Fruit fly (Drosophila melanogaster) whole organism, embryonic: Measurements from ENCODE around the gene term.

Experiments used
- Atf-2 ChIP-seq: fragments of 200-800 bp; sonication (Bioruptor generic); optimal IDR thresholded peaks from 2 replicates; lab custom pipeline; 2016; ENCODE audit warnings: missing biosample characterization, missing genetic modification characterization
- CG10565 ChIP-seq: fragments of 200-800 bp; sonication (Bioruptor generic); optimal IDR thresholded peaks from 3 replicates; lab custom pipeline; 2016; ENCODE audit warnings: missing biosample characterization, mild to moderate bottlenecking, missing genetic modification characterization
- CG11398 ChIP-seq: fragments of 200-800 bp; sonication (Bioruptor generic); optimal IDR thresholded peaks from 2 replicates; lab custom pipeline; 2016; ENCODE audit warnings: missing biosample characterization, missing genetic modification characterization
- CG12236 ChIP-seq: fragments of 200-800 bp; sonication (Bioruptor generic); optimal IDR thresholded peaks from 2 replicates; lab custom pipeline; 2016; ENCODE audit warnings: missing biosample characterization, missing genetic modification characterization
- CG12391 ChIP-seq: fragments of 200-800 bp; sonication (Bioruptor generic); optimal IDR thresholded peaks from 3 replicates; lab custom pipeline; 2018; ENCODE audit warnings: missing biosample characterization, mild to moderate bottlenecking, missing genetic modification characterization, moderate library complexity
- CG12744 ChIP-seq: fragments of 200-800 bp; sonication (Bioruptor generic); optimal IDR thresholded peaks from 2 replicates; lab custom pipeline; 2016; ENCODE audit warnings: missing biosample characterization, missing genetic modification characterization
- CG13894 ChIP-seq: fragments of 200-800 bp; sonication (Bioruptor generic); optimal IDR thresholded peaks from 3 replicates; lab custom pipeline; 2018; ENCODE audit warnings: missing biosample characterization, mild to moderate bottlenecking, missing genetic modification characterization, moderate library complexity
- CG14710 ChIP-seq: fragments of 200-800 bp; sonication (Bioruptor generic); optimal IDR thresholded peaks from 3 replicates; lab custom pipeline; 2019; ENCODE audit warnings: missing biosample characterization, mild to moderate bottlenecking, missing genetic modification characterization, moderate library complexity
- CG16863 ChIP-seq: fragments of 200-800 bp; sonication (Bioruptor generic); optimal IDR thresholded peaks from 3 replicates; lab custom pipeline; 2016; ENCODE audit warnings: missing biosample characterization, missing genetic modification characterization
- CG32532 ChIP-seq: fragments of 200-800 bp; sonication (Bioruptor generic); IDR thresholded peaks from 2 replicates; pipeline ENCODE4 v1.3.6; 2022; ENCODE audit warnings: missing biosample characterization, missing genetic modification characterization
- CG7963 ChIP-seq: fragments of 200-800 bp; sonication (Bioruptor generic); IDR thresholded peaks from 3 replicates; pipeline ENCODE4 v1.3.6; 2022; ENCODE audit warnings: missing biosample characterization, missing genetic modification characterization; ENCODE audit not compliant: partially characterized antibody
- CHES-1-like ChIP-seq: fragments of 200-800 bp; sonication (Bioruptor generic); optimal IDR thresholded peaks from 2 replicates; lab custom pipeline; 2016; ENCODE audit warnings: missing biosample characterization, missing genetic modification characterization
- Dll ChIP-seq: fragments of 200-800 bp; sonication (Bioruptor generic); IDR thresholded peaks from 4 replicates; pipeline ENCODE4 v1.3.6; 2022; ENCODE audit warnings: missing biosample characterization, missing genetic modification characterization; ENCODE audit not compliant: partially characterized antibody
- Dp ChIP-seq: fragments of 200-800 bp; sonication (Bioruptor generic); optimal IDR thresholded peaks from 2 replicates; lab custom pipeline; 2018; ENCODE audit warnings: missing biosample characterization, mild to moderate bottlenecking, missing genetic modification characterization, moderate library complexity
- Gug ChIP-seq: fragments of 200-800 bp; sonication (Bioruptor generic); IDR thresholded peaks from 4 replicates; pipeline ENCODE4 v1.3.6; 2022; ENCODE audit warnings: missing biosample characterization, missing genetic modification characterization
- HLH4C ChIP-seq: fragments of 200-800 bp; sonication (Bioruptor generic); IDR thresholded peaks from 3 replicates; pipeline ENCODE4 v1.3.6; 2022; ENCODE audit warnings: missing biosample characterization, missing genetic modification characterization; ENCODE audit not compliant: partially characterized antibody
- Nf-YC ChIP-seq: fragments of 200-800 bp; optimal IDR thresholded peaks from 3 replicates; lab custom pipeline; 2019; ENCODE audit warnings: missing biosample characterization, mild to moderate bottlenecking, missing genetic modification characterization, moderate library complexity
- NfI ChIP-seq: fragments of 200-800 bp; sonication (Bioruptor generic); optimal IDR thresholded peaks from 3 replicates; lab custom pipeline; 2018; ENCODE audit warnings: missing biosample characterization, mild to moderate bottlenecking, missing genetic modification characterization, moderate library complexity
- Optix ChIP-seq: fragments of 200-800 bp; sonication (Bioruptor generic); IDR thresholded peaks from 3 replicates; pipeline ENCODE4 v1.3.6; 2022; ENCODE audit warnings: missing biosample characterization, missing genetic modification characterization
- PHDP ChIP-seq: fragments of 200-800 bp; sonication (Bioruptor generic); optimal IDR thresholded peaks from 3 replicates; lab custom pipeline; 2018; ENCODE audit warnings: missing biosample characterization, mild to moderate bottlenecking, missing genetic modification characterization, moderate library complexity
- Pdp1 ChIP-seq, 2 experiments: fragments of 200-800 bp; sonication (Bioruptor generic); optimal IDR thresholded peaks; 3 replicates each; lab custom pipeline; 2016; ENCODE audit warnings: missing biosample characterization in 2 of 2, missing genetic modification characterization in 2 of 2, mild to moderate bottlenecking in 1 of 2, moderate library complexity in 1 of 2
- Poxn ChIP-seq: fragments of 200-800 bp; sonication (Bioruptor generic); IDR thresholded peaks from 2 replicates; pipeline ENCODE4 v1.3.6; 2022; ENCODE audit warnings: missing biosample characterization, missing genetic modification characterization
- Rfx ChIP-seq: fragments of 200-800 bp; sonication (Bioruptor generic); IDR thresholded peaks from 2 replicates; pipeline ENCODE4 v1.3.6; 2022; ENCODE audit warnings: missing biosample characterization, missing genetic modification characterization
- Scr ChIP-seq: fragments of 200-800 bp; sonication (Bioruptor generic); IDR thresholded peaks from 2 replicates; pipeline ENCODE4 v1.3.6; 2022; ENCODE audit warnings: missing biosample characterization, missing genetic modification characterization; ENCODE audit not compliant: partially characterized antibody
- Stat92E ChIP-seq, 3 experiments: fragments of >200 bp in 2 of 3; fragments of 200-800 bp in 1 of 3; sonication (Bioruptor generic) in 1 of 3; optimal IDR thresholded peaks; 2 replicates each; lab custom pipeline; 2017 to 2019; ENCODE audit warnings: missing biosample characterization in 3 of 3, missing genetic modification characterization in 3 of 3, mild to moderate bottlenecking in 1 of 3, moderate library complexity in 1 of 3
- Usf ChIP-seq: fragments of 200-800 bp; sonication (Bioruptor generic); optimal IDR thresholded peaks from 2 replicates; lab custom pipeline; 2017; ENCODE audit warnings: missing genotype, missing biosample characterization, missing genetic modification characterization
- Xbp1 ChIP-seq: fragments of 200-800 bp; sonication (Bioruptor generic); optimal IDR thresholded peaks from 3 replicates; lab custom pipeline; 2016; ENCODE audit warnings: missing biosample characterization, mild to moderate bottlenecking, missing genetic modification characterization
- ab ChIP-seq: fragments of 200-800 bp; sonication (Bioruptor generic); optimal IDR thresholded peaks from 2 replicates; lab custom pipeline; 2016; ENCODE audit warnings: missing biosample characterization, missing genetic modification characterization
- al ChIP-seq: fragments of 200-800 bp; sonication (Bioruptor generic); IDR thresholded peaks from 2 replicates; pipeline ENCODE4 v1.3.6; 2022; ENCODE audit warnings: missing biosample characterization, missing genetic modification characterization
- ato ChIP-seq: fragments of 200-800 bp; sonication (Bioruptor generic); IDR thresholded peaks from 2 replicates; pipeline ENCODE4 v1.3.6; 2022; ENCODE audit warnings: missing biosample characterization, missing genetic modification characterization; ENCODE audit not compliant: partially characterized antibody
- bab2 ChIP-seq: fragments of 200-800 bp; sonication (Bioruptor generic); optimal IDR thresholded peaks from 2 replicates; lab custom pipeline; 2016; ENCODE audit warnings: missing biosample characterization, missing genetic modification characterization
- cad ChIP-seq: fragments of >200 bp; optimal IDR thresholded peaks from 2 replicates; lab custom pipeline; 2017; ENCODE audit warnings: missing biosample characterization, missing genetic modification characterization
- caup ChIP-seq: fragments of 200-800 bp; sonication (Bioruptor generic); optimal IDR thresholded peaks from 3 replicates; lab custom pipeline; 2017; ENCODE audit warnings: missing biosample characterization, mild to moderate bottlenecking, missing genetic modification characterization, moderate library complexity; ENCODE audit not compliant: severe bottlenecking
- cg ChIP-seq: fragments of 200-800 bp; sonication (Bioruptor generic); optimal IDR thresholded peaks from 3 replicates; lab custom pipeline; 2019; ENCODE audit warnings: missing biosample characterization, mild to moderate bottlenecking, missing genetic modification characterization, moderate library complexity
- ci ChIP-seq: fragments of 200-800 bp; sonication (Bioruptor generic); IDR thresholded peaks from 3 replicates; pipeline ENCODE4 v1.3.6; 2022; ENCODE audit warnings: missing biosample characterization, missing genetic modification characterization
- crp ChIP-seq, 2 experiments: fragments of 200-800 bp; sonication (Bioruptor generic); optimal IDR thresholded peaks; 2 replicates in 1 of 2; 3 replicates in 1 of 2; lab custom pipeline; 2017; ENCODE audit warnings: missing biosample characterization in 2 of 2, missing genetic modification characterization in 2 of 2, mild to moderate bottlenecking in 1 of 2, moderate library complexity in 1 of 2
- emc ChIP-seq: fragments of 200-800 bp; sonication (Bioruptor generic); optimal IDR thresholded peaks from 2 replicates; lab custom pipeline; 2016; ENCODE audit warnings: missing biosample characterization, missing genetic modification characterization
- exex ChIP-seq: fragments of 200-800 bp; sonication (Bioruptor generic); optimal IDR thresholded peaks from 4 replicates; lab custom pipeline; 2018; ENCODE audit warnings: missing biosample characterization, mild to moderate bottlenecking, missing genetic modification characterization, moderate library complexity
- gcm ChIP-seq: fragments of 200-800 bp; sonication (Bioruptor generic); optimal IDR thresholded peaks from 2 replicates; lab custom pipeline; 2019; ENCODE audit warnings: missing biosample characterization, mild to moderate bottlenecking, missing genetic modification characterization, moderate library complexity
- gsb-n ChIP-seq: fragments of 200-800 bp; sonication (Bioruptor generic); optimal IDR thresholded peaks from 3 replicates; lab custom pipeline; 2018; ENCODE audit warnings: missing biosample characterization, mild to moderate bottlenecking, missing genetic modification characterization
- hbn ChIP-seq: fragments of 200-800 bp; sonication (Bioruptor generic); IDR thresholded peaks from 2 replicates; pipeline ENCODE4 v1.3.6; 2022; ENCODE audit warnings: missing biosample characterization, missing genetic modification characterization; ENCODE audit not compliant: partially characterized antibody
- knrl ChIP-seq: fragments of 200-800 bp; sonication (Bioruptor generic); IDR thresholded peaks from 3 replicates; pipeline ENCODE4 v1.3.6; 2022; ENCODE audit warnings: missing biosample characterization, missing genetic modification characterization; ENCODE audit not compliant: partially characterized antibody
- mld ChIP-seq: fragments of 200-800 bp; sonication (Bioruptor generic); IDR thresholded peaks from 3 replicates; pipeline ENCODE4 v1.3.6; 2022; ENCODE audit warnings: missing biosample characterization, missing genetic modification characterization; ENCODE audit not compliant: partially characterized antibody
- nmo ChIP-seq: fragments of 200-800 bp; sonication (Bioruptor generic); optimal IDR thresholded peaks from 2 replicates; lab custom pipeline; 2018; ENCODE audit warnings: missing biosample characterization, mild to moderate bottlenecking, missing genetic modification characterization, moderate library complexity
- repo ChIP-seq: fragments of 200-800 bp; sonication (Bioruptor generic); optimal IDR thresholded peaks from 2 replicates; lab custom pipeline; 2016; ENCODE audit warnings: missing biosample characterization, missing genetic modification characterization
- sd ChIP-seq: fragments of 200-800 bp; sonication (Bioruptor generic); optimal IDR thresholded peaks from 3 replicates; lab custom pipeline; 2018; ENCODE audit warnings: missing biosample characterization, mild to moderate bottlenecking, missing genetic modification characterization, moderate library complexity
- shn ChIP-seq: fragments of 200-800 bp; sonication (Bioruptor generic); optimal IDR thresholded peaks from 3 replicates; lab custom pipeline; 2016; ENCODE audit warnings: missing biosample characterization, missing genetic modification characterization
- sqz ChIP-seq: fragments of 200-800 bp; sonication (Bioruptor generic); optimal IDR thresholded peaks from 3 replicates; lab custom pipeline; 2018; ENCODE audit warnings: missing biosample characterization, mild to moderate bottlenecking, missing genetic modification characterization
- unpg ChIP-seq: fragments of 200-800 bp; sonication (Bioruptor generic); optimal IDR thresholded peaks from 3 replicates; lab custom pipeline; 2018; ENCODE audit warnings: missing biosample characterization, mild to moderate bottlenecking, missing genetic modification characterization, moderate library complexity

term gene

dm6 chr3L:18625786-18626185 lies 32.2 kb upstream of the term start, which contains the start of gene MYPT-75D (continued):
- TF ChIP-seq cad (GFP tag; lab: Kevin White, UChicago) (no peak), al (GFP tag; lab: Robert Waterston, UW) (no peak), Usf (GFP tag; lab: Kevin White, UChicago) (no peak), CG14710 (tag; lab: Kevin White, UChicago) (peak; percentile 51), knrl (peak; percentile 80), emc (GFP tag; lab: Kevin White, UChicago) (no peak), caup (GFP tag; lab: Kevin White, UChicago) (peak; percentile 23), CG7963 (peak; percentile 80), ci (GFP tag; lab: Robert Waterston, UW) (peak; percentile 75), CG13894 (tag; lab: Kevin White, UChicago) (peak; percentile 65), shn (GFP tag; lab: Kevin White, UChicago) (no peak), exex (tag; lab: Kevin White, UChicago) (peak; percentile 39), sqz (GFP tag; lab: Kevin White, UChicago) (no peak), Stat92E (GFP tag; optimal IDR thresholded peaks at IDR 0.05; lab: Kevin White, UChicago) (peak in 1 of 3 experiments; percentile 86), CG12391 (peak; percentile 31), nmo (GFP tag; lab: Kevin White, UChicago) (peak; percentile 44), repo (GFP tag; lab: Kevin White, UChicago) (peak; percentile 10), Gug (GFP tag; lab: Robert Waterston, UW) (0 out of 4 replicates have a peak, but pooled peaks have one; percentile 8), PHDP (tag; lab: Kevin White, UChicago) (peak; percentile 23), CG10565 (no peak), CG32532 (peak; percentile 29; the same call in 1 of the 2 replicates), Optix (no peak), gcm (GFP tag; lab: Kevin White, UChicago) (peak; percentile 30), CG12236 (GFP tag; lab: Kevin White, UChicago) (peak; percentile 25), Atf-2 (GFP tag; lab: Kevin White, UChicago) (no peak), unpg (GFP tag; lab: Kevin White, UChicago) (peak; percentile 18), cg (peak; percentile 58), Poxn (no peak), ab (GFP tag; lab: Kevin White, UChicago) (no peak), NfI (GFP tag; lab: Kevin White, UChicago) (peak; percentile 21), Nf-YC (tag; lab: Kevin White, UChicago) (peak; percentile 20), HLH4C (GFP tag; lab: Robert Waterston, UW) (peak; percentile 87), Xbp1 (GFP tag; lab: Kevin White, UChicago) (peak; percentile 10), CHES-1-like (GFP tag; lab: Kevin White, UChicago) (peak; percentile 62), crp (GFP tag; optimal IDR thresholded peaks at IDR 0.05; lab: Kevin White, UChicago) (peak; percentile 57 to 95), sd (tag; lab: Kevin White, UChicago) (peak; percentile 70), ato (GFP tag; lab: Robert Waterston, UW) (peak; percentile 88), Scr (GFP tag; lab: Robert Waterston, UW) (peak; percentile 95), CG16863 (GFP tag; lab: Kevin White, UChicago) (peak; percentile 17), Dp (peak; percentile 85), Rfx (GFP tag; lab: Robert Waterston, UW) (peak; percentile 38; the same call in 1 of the 2 replicates), CG11398 (GFP tag; lab: Kevin White, UChicago) (peak; percentile 49), gsb-n (tag; lab: Kevin White, UChicago) (peak; percentile 17), mld (GFP tag; lab: Robert Waterston, UW) (peak; percentile 54; the same call in 1 of the 3 replicates), Dll (peak; percentile 91), CG12744 (GFP tag; lab: Kevin White, UChicago) (no peak), hbn (GFP tag; lab: Robert Waterston, UW) (peak; percentile 93), bab2 (GFP tag; lab: Kevin White, UChicago) (no peak), Pdp1 (GFP tag; optimal IDR thresholded peaks at IDR 0.05; lab: Kevin White, UChicago) (peak in 1 of 2 experiments; percentile 56)
